Fruit fly (Drosophila melanogaster) ovary, adult (tissue): Measurements from ENCODE around the gene RpL7.
A peak's percentile ranks its signal among the peaks of the same experiment; 100 is the strongest.

Experiments
- CG17801 ChIP-seq: fragments of 200-800 bp; optimal IDR thresholded peaks from 2 replicates; lab custom pipeline; 2019; ENCODE audit warnings: missing biosample characterization, mild to moderate bottlenecking, missing genetic modification characterization, moderate library complexity; ENCODE audit not compliant: partially characterized antibody

The RpL7 gene

dm6 chr2L:10250441-10250847 is 49.6 kb downstream of the RpL7 start, which contains the start of the genes bsk and CG31717:
bsk (minus strand) TSS chr2L:10250501.
CG31717 (plus strand) TSS chr2L:10250737.
- peak; percentile 51 for TF ChIP-seq CG17801 (GFP tag; lab: Kevin White, UChicago)

dm6 chr2L:10251592-10251991 is 50.8 kb downstream of the RpL7 start, which contains the start of gene Ror:
Ror (plus strand) TSS chr2L:10251843.
- TF ChIP-seq CG17801 (GFP tag; lab: Kevin White, UChicago), result no peak
